Fruit fly (Drosophila melanogaster) whole organism, embryonic: ENCODE data around the gene CG17930.

ENCODE experiments used
- Adf1 ChIP-seq: fragments of 200-800 bp; sonication (Bioruptor generic); IDR thresholded peaks from 2 replicates; pipeline ENCODE4 v1.3.6; 2022; ENCODE audit warnings: missing biosample characterization, missing genetic modification characterization
- Antp ChIP-seq: fragments of 200-800 bp; sonication (Bioruptor generic); optimal IDR thresholded peaks from 3 replicates; lab custom pipeline; 2016; ENCODE audit warnings: missing biosample characterization, missing genetic modification characterization
- Awh ChIP-seq: fragments of 200-800 bp; sonication (Bioruptor generic); IDR thresholded peaks from 2 replicates; pipeline ENCODE4, ENCODE4 v1.3.6; 2022; ENCODE audit warnings: missing biosample characterization, missing genetic modification characterization
- CG10209 ChIP-seq: fragments of 200-800 bp; sonication (Bioruptor generic); optimal IDR thresholded peaks from 3 replicates; lab custom pipeline; 2017; ENCODE audit warnings: missing biosample characterization, mild to moderate bottlenecking, missing genetic modification characterization, missing genetic modification reagents
- CG10321 ChIP-seq: fragments of 200-800 bp; sonication (Bioruptor generic); IDR thresholded peaks from 2 replicates; pipeline ENCODE4 v1.3.6; 2022; ENCODE audit warnings: missing biosample characterization, missing genetic modification characterization
- CG11695 ChIP-seq: fragments of 200-800 bp; sonication (Bioruptor generic); IDR thresholded peaks from 3 replicates; pipeline ENCODE4 v1.3.6; 2022; ENCODE audit warnings: missing biosample characterization, missing genetic modification characterization
- CG13624 ChIP-seq: fragments of 200-800 bp; sonication (Bioruptor generic); optimal IDR thresholded peaks from 2 replicates; lab custom pipeline; 2016; ENCODE audit warnings: missing biosample characterization, missing genetic modification characterization
- CG18262 ChIP-seq: fragments of 200-800 bp; optimal IDR thresholded peaks from 3 replicates; lab custom pipeline; 2019; ENCODE audit warnings: missing biosample characterization, mild to moderate bottlenecking, missing genetic modification characterization, moderate library complexity
- CG2120 ChIP-seq: fragments of 200-800 bp; sonication (Bioruptor generic); optimal IDR thresholded peaks from 3 replicates; lab custom pipeline; 2016; ENCODE audit warnings: missing biosample characterization, missing genetic modification characterization
- CG2712 ChIP-seq: fragments of 200-800 bp; optimal IDR thresholded peaks from 3 replicates; lab custom pipeline; 2019; ENCODE audit warnings: missing biosample characterization, mild to moderate bottlenecking, missing genetic modification characterization, moderate library complexity
- CG31388 ChIP-seq: fragments of 200-800 bp; sonication (Bioruptor generic); optimal IDR thresholded peaks from 2 replicates; lab custom pipeline; 2016; ENCODE audit warnings: missing biosample characterization, missing genetic modification characterization
- CG33557 ChIP-seq: fragments of 200-800 bp; sonication (Bioruptor generic); optimal IDR thresholded peaks from 2 replicates; lab custom pipeline; 2019; ENCODE audit warnings: missing biosample characterization, mild to moderate bottlenecking, missing genetic modification characterization, moderate library complexity
- CG42726 ChIP-seq: fragments of 200-800 bp; sonication (Bioruptor generic); IDR thresholded peaks from 2 replicates; pipeline ENCODE4 v1.3.6; 2022; ENCODE audit warnings: missing biosample characterization, missing genetic modification characterization; ENCODE audit not compliant: partially characterized antibody
- CG4282 ChIP-seq: fragments of 200-800 bp; sonication (Bioruptor generic); optimal IDR thresholded peaks from 2 replicates; lab custom pipeline; 2016; ENCODE audit warnings: missing biosample characterization, missing genetic modification characterization
- CG4707 ChIP-seq: fragments of 200-800 bp; sonication (Bioruptor generic); optimal IDR thresholded peaks from 2 replicates; lab custom pipeline; 2018; ENCODE audit warnings: missing biosample characterization, mild to moderate bottlenecking, missing genetic modification characterization, moderate library complexity
- CG7745 ChIP-seq: fragments of 200-800 bp; sonication (Bioruptor generic); optimal IDR thresholded peaks from 2 replicates; lab custom pipeline; 2018; ENCODE audit warnings: missing biosample characterization, mild to moderate bottlenecking, missing genetic modification characterization, moderate library complexity
- CG9817 ChIP-seq: fragments of 200-800 bp; sonication (Bioruptor generic); optimal IDR thresholded peaks from 2 replicates; lab custom pipeline; 2018; ENCODE audit warnings: missing biosample characterization, mild to moderate bottlenecking, missing genetic modification characterization, moderate library complexity
- D19A ChIP-seq: fragments of 200-800 bp; optimal IDR thresholded peaks from 3 replicates; lab custom pipeline; 2019; ENCODE audit warnings: missing biosample characterization, mild to moderate bottlenecking, missing genetic modification characterization, moderate library complexity
- Dp ChIP-seq: fragments of 200-800 bp; sonication (Bioruptor generic); optimal IDR thresholded peaks from 2 replicates; lab custom pipeline; 2018; ENCODE audit warnings: missing biosample characterization, mild to moderate bottlenecking, missing genetic modification characterization, moderate library complexity
- Dref ChIP-seq: fragments of 200-800 bp; sonication (Bioruptor generic); IDR thresholded peaks from 2 replicates; pipeline ENCODE4 v1.3.6; 2022; ENCODE audit warnings: missing biosample characterization, missing genetic modification characterization
- E2f1 ChIP-seq: fragments of 200-800 bp; sonication (Bioruptor generic); IDR thresholded peaks from 2 replicates; pipeline ENCODE4 v1.3.6; 2022; ENCODE audit warnings: missing biosample characterization, missing genetic modification characterization
- Fer3 ChIP-seq: fragments of 200-800 bp; sonication (Bioruptor generic); optimal IDR thresholded peaks from 2 replicates; lab custom pipeline; 2018; ENCODE audit warnings: missing biosample characterization, mild to moderate bottlenecking, missing genetic modification characterization, moderate library complexity
- HmgZ ChIP-seq: fragments of 200-800 bp; sonication (Bioruptor generic); optimal IDR thresholded peaks from 2 replicates; lab custom pipeline; 2018; ENCODE audit warnings: missing biosample characterization, mild to moderate bottlenecking, missing genetic modification characterization
- Hr3 ChIP-seq: fragments of 200-800 bp; sonication (Bioruptor generic); optimal IDR thresholded peaks from 3 replicates; lab custom pipeline; 2016; ENCODE audit warnings: missing biosample characterization, missing genetic modification characterization
- Hr78 ChIP-seq, 2 experiments: fragments of 200-800 bp in 1 of 2; fragments of >200 bp in 1 of 2; sonication (Bioruptor generic) in 1 of 2; optimal IDR thresholded peaks; 2 replicates each; lab custom pipeline; 2017 to 2019; ENCODE audit warnings: missing biosample characterization in 2 of 2, missing genetic modification characterization in 2 of 2, mild to moderate bottlenecking in 1 of 2, moderate library complexity in 1 of 2
- Lhr ChIP-seq: fragments of 200-800 bp; sonication (Bioruptor generic); optimal IDR thresholded peaks from 3 replicates; lab custom pipeline; 2017; ENCODE audit warnings: mild to moderate bottlenecking, missing biosample characterization, missing genetic modification reagents, missing genetic modification characterization
- Meics ChIP-seq: fragments of 200-800 bp; sonication (Bioruptor generic); optimal IDR thresholded peaks from 2 replicates; lab custom pipeline; 2017; ENCODE audit warnings: missing biosample characterization, mild to moderate bottlenecking, missing genetic modification characterization
- Nf-YA ChIP-seq: fragments of 200-800 bp; sonication (Bioruptor generic); IDR thresholded peaks from 2 replicates; pipeline ENCODE4 v1.3.6; 2022; ENCODE audit warnings: missing biosample characterization, missing genetic modification characterization
- Nf-YC ChIP-seq: fragments of 200-800 bp; optimal IDR thresholded peaks from 3 replicates; lab custom pipeline; 2019; ENCODE audit warnings: missing biosample characterization, mild to moderate bottlenecking, missing genetic modification characterization, moderate library complexity
- Trl ChIP-seq, 3 experiments: fragments of >200 bp in 2 of 3; fragments of 200-800 bp in 1 of 3; sonication (Bioruptor generic) in 1 of 3; optimal IDR thresholded peaks; 2 replicates in 1 of 3; 3 replicates in 2 of 3; lab custom pipeline; 2016 to 2017; ENCODE audit warnings: missing biosample characterization in 1 of 3, missing genetic modification characterization in 1 of 3
- Xbp1 ChIP-seq: fragments of 200-800 bp; sonication (Bioruptor generic); optimal IDR thresholded peaks from 3 replicates; lab custom pipeline; 2016; ENCODE audit warnings: missing biosample characterization, mild to moderate bottlenecking, missing genetic modification characterization
- amos ChIP-seq: fragments of 200-800 bp; sonication (Bioruptor generic); IDR thresholded peaks from 2 replicates; pipeline ENCODE4 v1.3.6; 2022; ENCODE audit warnings: missing biosample characterization, missing genetic modification characterization; ENCODE audit not compliant: partially characterized antibody
- ara ChIP-seq: fragments of 200-800 bp; sonication (Bioruptor generic); IDR thresholded peaks from 2 replicates; pipeline ENCODE4 v1.3.6; 2022; ENCODE audit warnings: missing biosample characterization, missing genetic modification characterization
- crc ChIP-seq: fragments of 200-800 bp; sonication (Bioruptor generic); optimal IDR thresholded peaks from 2 replicates; lab custom pipeline; 2016; ENCODE audit warnings: missing biosample characterization, missing genetic modification characterization
- cwo ChIP-seq: fragments of 200-800 bp; sonication (Bioruptor generic); optimal IDR thresholded peaks from 3 replicates; lab custom pipeline; 2017; ENCODE audit warnings: missing biosample characterization, missing genetic modification characterization, mild to moderate bottlenecking, moderate library complexity, missing genetic modification reagents
- fd96Cb ChIP-seq: fragments of 200-800 bp; sonication (Bioruptor generic); optimal IDR thresholded peaks from 2 replicates; lab custom pipeline; 2018; ENCODE audit warnings: missing biosample characterization, mild to moderate bottlenecking, missing genetic modification characterization, moderate library complexity
- fru ChIP-seq: fragments of >200 bp; optimal IDR thresholded peaks from 2 replicates; lab custom pipeline; 2017
- jigr1 ChIP-seq: fragments of 200-800 bp; sonication (Bioruptor generic); IDR thresholded peaks from 3 replicates; pipeline ENCODE4 v1.3.6; 2022; ENCODE audit warnings: missing biosample characterization, missing genetic modification characterization
- lbe ChIP-seq: fragments of 200-800 bp; sonication (Bioruptor generic); optimal IDR thresholded peaks from 2 replicates; lab custom pipeline; 2016; ENCODE audit warnings: missing biosample characterization, mild to moderate bottlenecking, missing genetic modification characterization
- pb ChIP-seq: fragments of 200-800 bp; sonication (Bioruptor generic); optimal IDR thresholded peaks from 3 replicates; lab custom pipeline; 2016; ENCODE audit warnings: missing biosample characterization, missing genetic modification characterization
- pnt ChIP-seq: fragments of 200-800 bp; sonication (Bioruptor generic); optimal IDR thresholded peaks from 3 replicates; lab custom pipeline; 2016; ENCODE audit warnings: missing biosample characterization, missing genetic modification characterization
- run ChIP-seq: fragments of 200-800 bp; sonication (Bioruptor generic); optimal IDR thresholded peaks from 3 replicates; lab custom pipeline; 2018; ENCODE audit warnings: missing biosample characterization, mild to moderate bottlenecking, missing genetic modification characterization
- sima ChIP-seq: fragments of 200-800 bp; sonication (Bioruptor generic); optimal IDR thresholded peaks from 2 replicates; lab custom pipeline; 2016; ENCODE audit warnings: missing biosample characterization, missing genetic modification characterization
- sisA ChIP-seq: fragments of 200-800 bp; sonication (Bioruptor generic); IDR thresholded peaks from 2 replicates; pipeline ENCODE4 v1.3.6; 2022; ENCODE audit warnings: missing biosample characterization, missing genetic modification characterization
- sob ChIP-seq: fragments of 200-800 bp; sonication (Bioruptor generic); IDR thresholded peaks from 2 replicates; pipeline ENCODE4 v1.3.6; 2022; ENCODE audit warnings: missing biosample characterization, missing genetic modification characterization
- sqz ChIP-seq: fragments of 200-800 bp; sonication (Bioruptor generic); optimal IDR thresholded peaks from 3 replicates; lab custom pipeline; 2018; ENCODE audit warnings: missing biosample characterization, mild to moderate bottlenecking, missing genetic modification characterization
- ssp ChIP-seq: fragments of 200-800 bp; sonication (Bioruptor generic); IDR thresholded peaks from 2 replicates; pipeline ENCODE4 v1.3.6; 2022; ENCODE audit warnings: missing biosample characterization, missing genetic modification characterization
- sug ChIP-seq: fragments of 200-800 bp; optimal IDR thresholded peaks from 2 replicates; lab custom pipeline; 2019; ENCODE audit warnings: missing biosample characterization, mild to moderate bottlenecking, missing genetic modification characterization, moderate library complexity
- toy ChIP-seq: fragments of 200-800 bp; sonication (Bioruptor generic); IDR thresholded peaks from 2 replicates; pipeline ENCODE4 v1.3.6; 2022; ENCODE audit warnings: missing biosample characterization, missing genetic modification characterization
- zf30C ChIP-seq: fragments of 200-800 bp; sonication (Bioruptor generic); optimal IDR thresholded peaks from 3 replicates; lab custom pipeline; 2018; ENCODE audit warnings: missing biosample characterization, mild to moderate bottlenecking, missing genetic modification characterization

Gene CG17930

dm6 chr3R:16331809-16332343 lies 4.2 kb downstream of the CG17930 start (continued):
- TF ChIP-seq CG10321 (GFP tag; lab: Robert Waterston, UW) (peak; percentile 21; the same call in 1 of the 2 replicates), CG18262 (tag; lab: Kevin White, UChicago) (peak; percentile 68), crc (GFP tag; lab: Kevin White, UChicago) (peak; percentile 20), pnt (GFP tag; lab: Kevin White, UChicago) (peak; percentile 4), fd96Cb (tag; lab: Kevin White, UChicago) (no peak), CG4282 (GFP tag; lab: Kevin White, UChicago) (no peak), ara (GFP tag; lab: Robert Waterston, UW) (peak; percentile 72), Trl (optimal IDR thresholded peaks at IDR 0.05; lab: Kevin White, UChicago) (no peak), Trl (GFP tag; optimal IDR thresholded peaks at IDR 0.05; lab: Kevin White, UChicago) (peak; percentile 73), run (tag; lab: Kevin White, UChicago) (peak; percentile 11), CG2120 (peak; percentile 60), CG4707 (GFP tag; lab: Kevin White, UChicago) (peak; percentile 74), E2f1 (GFP tag; lab: Robert Waterston, UW) (peak; percentile 55; the same call in 1 of the 2 replicates), Meics (GFP tag; lab: Kevin White, UChicago) (peak; percentile 61), Adf1 (GFP tag; lab: Robert Waterston, UW) (no peak), Xbp1 (GFP tag; lab: Kevin White, UChicago) (no peak), CG11695 (GFP tag; lab: Robert Waterston, UW) (0 out of 3 replicates have a peak, but pooled peaks have one; percentile 61), Dref (GFP tag; lab: Robert Waterston, UW) (no peak), Dp (GFP tag; lab: Kevin White, UChicago) (no peak), CG31388 (GFP tag; lab: Kevin White, UChicago) (no peak), CG42726 (no peak), Nf-YC (tag; lab: Kevin White, UChicago) (no peak), Antp (GFP tag; lab: Kevin White, UChicago) (peak; percentile 8), jigr1 (no peak), ssp (no peak), pb (GFP tag; lab: Kevin White, UChicago) (peak; percentile 15), sisA (GFP tag; lab: Robert Waterston, UW) (no peak), Hr78 (GFP tag; optimal IDR thresholded peaks at IDR 0.05; lab: Kevin White, UChicago) (peak in 1 of 2 experiments; percentile 32), fru (lab: Kevin White, UChicago) (no peak), cwo (GFP tag; lab: Kevin White, UChicago) (peak; percentile 22), CG33557 (peak; percentile 89), Hr3 (no peak), sob (peak; percentile 72), CG2712 (peak; percentile 50), Nf-YA (GFP tag; lab: Robert Waterston, UW) (0 out of 2 replicates have a peak, but pooled peaks have one; percentile 26), CG9817 (tag; lab: Kevin White, UChicago) (peak; percentile 21), CG10209 (GFP tag; lab: Kevin White, UChicago) (peak; percentile 85), sqz (GFP tag; lab: Kevin White, UChicago) (no peak), lbe (GFP tag; lab: Kevin White, UChicago) (peak; percentile 39), CG7745 (tag; lab: Kevin White, UChicago) (peak; percentile 77), D19A (tag; lab: Kevin White, UChicago) (no peak), CG13624 (GFP tag; lab: Kevin White, UChicago) (no peak), sug (peak; percentile 38), Awh (GFP tag; lab: Robert Waterston, UW) (peak; percentile 84), toy (GFP tag; lab: Robert Waterston, UW) (peak; percentile 56; the same call in 1 of the 2 replicates), Fer3 (peak; percentile 39), zf30C (GFP tag; lab: Kevin White, UChicago) (no peak), sima (GFP tag; lab: Kevin White, UChicago) (no peak), Lhr (peak; percentile 78), HmgZ (tag; lab: Kevin White, UChicago) (peak; percentile 62), amos (GFP tag; lab: Robert Waterston, UW) (no peak)
